Fruit fly (Drosophila melanogaster): ENCODE data around the gene CG34353.

CG34353 gene

DNA sequence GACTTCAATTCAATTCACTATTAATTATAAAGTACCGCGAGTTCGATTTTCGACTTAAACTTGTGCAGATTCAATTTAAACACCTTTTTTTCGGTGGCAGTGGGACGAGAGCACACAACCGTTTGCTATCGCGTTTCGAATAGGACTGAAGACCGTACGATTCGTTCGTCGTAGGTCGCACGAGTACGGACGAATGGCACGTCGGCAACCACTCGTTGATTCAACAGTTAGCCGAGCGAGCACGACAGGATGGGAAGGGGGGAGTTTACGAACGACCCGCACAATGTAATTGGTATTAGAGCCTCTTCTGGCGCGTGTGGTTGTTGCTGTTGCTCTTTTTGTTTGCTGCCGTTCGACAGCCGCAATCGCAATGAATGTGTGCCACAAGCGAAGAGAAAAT is at the start of gene CG34353:
Gene CG34353 (minus strand): TSS at position 149 of the 400 bp plus-strand sequence.
- no peak for TF ChIP-seq CG17801 (GFP tag; optimal IDR thresholded peaks at IDR 0.05; ENCODE audit: partially characterized antibody)

- TF ChIP-seq CG17801 (GFP tag; optimal IDR thresholded peaks at IDR 0.05; ENCODE audit: partially characterized antibody): no peak
Measured at dm6 chr3R:27954533-27954932, 48.9 kb upstream of the CG34353 start, which contains the start of gene Nep7. TSS of gene Nep7 (plus strand) at chr3R:27954917.

DNA sequence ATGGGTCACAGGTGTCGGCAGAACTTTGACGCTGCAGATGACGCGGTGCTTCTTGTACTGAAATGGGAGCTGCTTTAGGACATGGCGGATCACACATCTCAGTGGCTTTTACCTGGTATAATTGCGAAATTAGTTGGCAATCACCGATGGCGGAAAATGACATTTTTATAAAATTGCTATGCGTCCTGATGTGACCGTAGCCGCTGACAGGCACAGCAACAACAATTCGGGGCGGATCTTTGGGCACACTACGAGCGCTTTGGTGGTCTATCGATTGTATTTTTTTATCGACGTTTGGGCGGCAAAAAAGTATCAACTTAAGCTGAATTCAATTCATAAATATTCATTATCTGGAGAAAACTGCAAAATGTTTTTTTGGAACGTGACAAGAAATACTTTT is 48.2 kb upstream of the CG34353 start, which contains the start of gene CG4951:
Gene CG4951 (minus strand): TSS at position 223 of the 400 bp plus-strand sequence.
- no peak for TF ChIP-seq CG17801 (GFP tag; optimal IDR thresholded peaks at IDR 0.05; ENCODE audit: partially characterized antibody)

- TF ChIP-seq CG17801 (GFP tag; optimal IDR thresholded peaks at IDR 0.05; ENCODE audit: partially characterized antibody): peak; percentile 64
Measured at dm6 chr3R:27948421-27948906, 42.8 kb upstream of the CG34353 start, which contains the start of gene Gp93. TSS of gene Gp93 (plus strand) at chr3R:27948711.

- TF ChIP-seq CG17801 (GFP tag; optimal IDR thresholded peaks at IDR 0.05; ENCODE audit: partially characterized antibody): no peak
Measured at dm6 chr3R:27947682-27948245, 42.1 kb upstream of the CG34353 start, which contains the start of gene mfrn. TSS of gene mfrn (minus strand) at chr3R:27948021.

- no peak for TF ChIP-seq CG17801 (GFP tag; optimal IDR thresholded peaks at IDR 0.05; ENCODE audit: partially characterized antibody)
Measured at dm6 chr3R:27946555-27947204, 41.0 kb upstream of the CG34353 start.

dm6 chr3R:27945398-27945797 is 39.8 kb upstream of the CG34353 start:
- no peak for TF ChIP-seq CG17801 (GFP tag; optimal IDR thresholded peaks at IDR 0.05; ENCODE audit: partially characterized antibody)

DNA sequence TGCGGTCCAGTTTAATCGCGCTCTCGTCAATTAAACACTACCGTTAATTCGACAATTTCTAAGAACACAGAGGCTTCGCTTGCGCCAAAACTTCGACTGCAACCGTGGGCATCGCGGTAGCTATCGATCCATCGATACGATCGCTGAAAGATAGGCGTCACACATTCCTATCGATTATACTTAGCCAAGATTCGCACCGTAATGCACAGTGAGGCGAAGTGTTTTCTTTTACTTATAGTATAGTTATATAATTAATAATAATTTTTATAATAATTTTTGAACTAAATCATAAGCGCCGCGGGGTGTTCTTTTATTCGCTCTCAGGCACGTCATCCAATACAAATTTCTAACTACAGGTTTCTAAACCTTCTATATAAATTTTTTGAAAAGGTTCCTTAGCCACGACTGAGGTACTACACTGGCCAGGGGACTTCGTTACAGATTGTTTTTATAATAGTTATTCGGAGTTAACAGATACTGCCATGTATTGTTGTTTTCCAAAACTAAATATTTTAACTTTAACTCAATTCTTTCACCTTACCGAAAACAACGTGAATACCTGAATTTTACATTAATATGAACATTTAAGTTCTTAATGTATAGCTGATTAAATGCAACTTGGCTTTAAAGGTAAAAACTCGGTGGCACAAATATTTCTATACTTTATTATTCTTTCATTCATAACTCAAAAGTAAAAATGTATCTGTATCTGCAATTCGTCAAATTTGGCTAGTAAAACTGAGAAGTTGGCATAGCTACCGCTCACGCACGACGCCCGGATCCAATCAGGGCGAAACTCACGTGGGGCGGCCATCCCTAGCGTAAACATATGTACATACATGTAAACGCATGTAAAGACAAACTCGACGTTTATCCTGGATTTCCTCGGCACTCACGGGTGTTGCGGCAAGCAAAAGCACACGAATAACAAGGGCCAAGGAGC is 32.4 kb upstream of the CG34353 start, which contains the start of the genes NSD and BOD1:
Gene NSD (minus strand): TSS at position 102 of the 943 bp plus-strand sequence.
Gene BOD1 (plus strand): TSS at position 494 of the 943 bp plus-strand sequence.
- TF ChIP-seq CG17801 (GFP tag; optimal IDR thresholded peaks at IDR 0.05; ENCODE audit: partially characterized antibody): peak; percentile 31

- TF ChIP-seq CG17801 (GFP tag; optimal IDR thresholded peaks at IDR 0.05; ENCODE audit: partially characterized antibody): no peak
Measured at dm6 chr3R:27931461-27931860, 25.8 kb upstream of the CG34353 start.

DNA sequence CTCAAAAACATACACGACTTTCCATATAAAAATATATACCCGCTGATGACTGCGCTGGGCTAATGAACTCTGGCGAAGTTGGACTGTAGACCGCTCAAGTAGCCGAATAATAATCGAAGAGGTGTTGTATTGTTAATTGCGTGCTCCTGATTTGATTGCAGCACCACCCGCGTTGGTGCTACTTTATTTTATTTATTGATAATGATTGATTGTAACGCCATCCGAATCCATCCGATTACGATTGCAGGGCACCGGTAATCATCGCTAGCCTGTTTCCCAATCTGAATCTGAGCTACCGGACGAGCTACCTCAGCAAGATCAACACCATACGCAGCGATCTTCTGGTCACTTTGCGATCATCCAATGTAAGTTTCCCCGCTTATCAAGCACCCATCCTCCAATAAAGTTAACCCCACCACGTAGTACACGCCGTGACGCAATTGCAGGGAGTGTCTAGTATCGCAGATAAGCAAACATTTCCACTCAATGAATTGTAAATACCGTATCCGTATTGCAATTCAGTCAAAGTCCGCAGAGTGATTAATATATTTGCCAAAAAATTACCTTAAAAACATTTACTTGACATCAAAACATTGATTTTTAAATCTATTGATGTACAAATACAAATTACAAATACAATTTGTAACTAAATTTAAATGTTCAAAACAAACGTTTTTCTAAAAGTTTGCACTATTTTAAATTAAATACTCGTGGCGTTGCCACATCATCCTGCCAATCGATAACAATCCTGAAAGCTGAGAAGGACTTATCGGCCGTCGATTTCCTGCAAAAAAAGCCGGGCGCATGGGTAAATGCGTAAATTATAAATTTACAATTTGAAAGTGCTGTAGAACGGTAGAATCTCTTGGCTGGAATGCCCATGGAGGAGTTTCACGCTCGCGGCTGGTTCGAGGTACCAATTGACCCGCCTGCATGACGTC is 23.6 kb upstream of the CG34353 start:
- TF ChIP-seq CG17801 (GFP tag; optimal IDR thresholded peaks at IDR 0.05; ENCODE audit: partially characterized antibody): no peak

dm6 chr3R:27928140-27928539 is 22.5 kb upstream of the CG34353 start, which contains the start of gene nenya:
TSS of gene nenya (minus strand) at chr3R:27928174.
- TF ChIP-seq CG17801 (GFP tag; optimal IDR thresholded peaks at IDR 0.05; ENCODE audit: partially characterized antibody): no peak

dm6 chr3R:27926738-27927215 is 21.1 kb upstream of the CG34353 start:
- no peak for TF ChIP-seq CG17801 (GFP tag; optimal IDR thresholded peaks at IDR 0.05; ENCODE audit: partially characterized antibody)

dm6 chr3R:27925971-27926533 is 20.4 kb upstream of the CG34353 start:
- no peak for TF ChIP-seq CG17801 (GFP tag; optimal IDR thresholded peaks at IDR 0.05; ENCODE audit: partially characterized antibody)

Measured in ovary, adult (tissue).